Fruit fly (Drosophila melanogaster) whole organism, embryonic: ENCODE measurements around the gene CG10341.

Source experiments
- Awh ChIP-seq: fragments of 200-800 bp; sonication (Bioruptor generic); IDR thresholded peaks from 2 replicates; pipeline ENCODE4, ENCODE4 v1.3.6; 2022; ENCODE audit warnings: missing biosample characterization, missing genetic modification characterization
- Blimp-1 ChIP-seq: fragments of 200-800 bp; sonication (Bioruptor generic); optimal IDR thresholded peaks from 3 replicates; lab custom pipeline; 2018; ENCODE audit warnings: missing biosample characterization, missing genetic modification characterization, mild to moderate bottlenecking, moderate library complexity, missing genetic modification reagents
- CG10543 ChIP-seq: fragments of 200-800 bp; sonication (Bioruptor generic); optimal IDR thresholded peaks from 3 replicates; lab custom pipeline; 2017; ENCODE audit warnings: missing biosample characterization, mild to moderate bottlenecking, missing genetic modification characterization, moderate library complexity
- CG11560 ChIP-seq: fragments of 200-800 bp; sonication (Bioruptor generic); IDR thresholded peaks from 3 replicates; pipeline ENCODE4 v1.3.6; 2022; ENCODE audit warnings: missing biosample characterization, missing genetic modification characterization
- CG11696 ChIP-seq: fragments of 200-800 bp; sonication (Bioruptor generic); IDR thresholded peaks from 2 replicates; pipeline ENCODE4 v1.3.6; 2022; ENCODE audit warnings: missing biosample characterization, missing genetic modification characterization
- CG12391 ChIP-seq: fragments of 200-800 bp; sonication (Bioruptor generic); optimal IDR thresholded peaks from 3 replicates; lab custom pipeline; 2018; ENCODE audit warnings: missing biosample characterization, mild to moderate bottlenecking, missing genetic modification characterization, moderate library complexity
- CG13894 ChIP-seq: fragments of 200-800 bp; sonication (Bioruptor generic); optimal IDR thresholded peaks from 3 replicates; lab custom pipeline; 2018; ENCODE audit warnings: missing biosample characterization, mild to moderate bottlenecking, missing genetic modification characterization, moderate library complexity
- CG14050 ChIP-seq: fragments of 200-800 bp; sonication (Bioruptor generic); IDR thresholded peaks from 3 replicates; pipeline ENCODE4 v1.3.6; 2022; ENCODE audit warnings: missing biosample characterization, missing genetic modification characterization
- CG15011 ChIP-seq: fragments of 200-800 bp; sonication (Bioruptor generic); optimal IDR thresholded peaks from 3 replicates; lab custom pipeline; 2018; ENCODE audit warnings: missing biosample characterization, mild to moderate bottlenecking, missing genetic modification characterization
- CG15479 ChIP-seq: fragments of 200-800 bp; sonication (Bioruptor generic); optimal IDR thresholded peaks from 3 replicates; lab custom pipeline; 2019; ENCODE audit warnings: missing biosample characterization, mild to moderate bottlenecking, missing genetic modification characterization, moderate library complexity
- CG15696 ChIP-seq: fragments of 200-800 bp; sonication (Bioruptor generic); optimal IDR thresholded peaks from 2 replicates; lab custom pipeline; 2019; ENCODE audit warnings: missing biosample characterization, mild to moderate bottlenecking, missing genetic modification characterization, moderate library complexity
- CG1602 ChIP-seq: fragments of 200-800 bp; sonication (Bioruptor generic); optimal IDR thresholded peaks from 3 replicates; lab custom pipeline; 2016; ENCODE audit warnings: missing biosample characterization, missing genetic modification characterization
- CG16863 ChIP-seq: fragments of 200-800 bp; sonication (Bioruptor generic); optimal IDR thresholded peaks from 3 replicates; lab custom pipeline; 2016; ENCODE audit warnings: missing biosample characterization, missing genetic modification characterization
- CG17385 ChIP-seq: fragments of 200-800 bp; sonication (Bioruptor generic); optimal IDR thresholded peaks from 3 replicates; lab custom pipeline; 2018; ENCODE audit warnings: missing biosample characterization, mild to moderate bottlenecking, missing genetic modification characterization
- CG17829 ChIP-seq: fragments of 200-800 bp; optimal IDR thresholded peaks from 2 replicates; lab custom pipeline; 2019; ENCODE audit warnings: missing biosample characterization, mild to moderate bottlenecking, missing genetic modification characterization, moderate library complexity
- CG2889 ChIP-seq: fragments of 200-800 bp; sonication (Bioruptor generic); IDR thresholded peaks from 3 replicates; pipeline ENCODE4 v1.3.6; 2022; ENCODE audit warnings: missing biosample characterization, missing genetic modification characterization
- CG3163 ChIP-seq: fragments of 200-800 bp; sonication (Bioruptor generic); optimal IDR thresholded peaks from 3 replicates; lab custom pipeline; 2016; ENCODE audit warnings: missing biosample characterization, missing genetic modification characterization
- CG3281 ChIP-seq: fragments of 200-800 bp; sonication (Bioruptor generic); optimal IDR thresholded peaks from 3 replicates; lab custom pipeline; 2017; ENCODE audit warnings: missing biosample characterization, mild to moderate bottlenecking, missing genetic modification characterization
- CG3838 ChIP-seq: fragments of 200-800 bp; sonication (Bioruptor generic); optimal IDR thresholded peaks from 3 replicates; lab custom pipeline; 2016; ENCODE audit warnings: missing biosample characterization, missing genetic modification characterization
- CG4730 ChIP-seq: fragments of 200-800 bp; sonication (Bioruptor generic); IDR thresholded peaks from 2 replicates; pipeline ENCODE4 v1.3.6; 2022; ENCODE audit warnings: missing biosample characterization, missing genetic modification characterization
- CG6689 ChIP-seq: fragments of 200-800 bp; sonication (Bioruptor generic); IDR thresholded peaks from 2 replicates; pipeline ENCODE4 v1.3.6; 2022; ENCODE audit warnings: missing biosample characterization, missing genetic modification characterization
- CG6813 ChIP-seq: fragments of 200-800 bp; sonication (Bioruptor generic); optimal IDR thresholded peaks from 2 replicates; lab custom pipeline; 2017; ENCODE audit warnings: missing biosample characterization, missing genetic modification characterization, mild to moderate bottlenecking, moderate library complexity, missing genetic modification reagents
- Dek ChIP-seq: fragments of 200-800 bp; sonication (Bioruptor generic); optimal IDR thresholded peaks from 3 replicates; lab custom pipeline; 2019; ENCODE audit warnings: missing biosample characterization, mild to moderate bottlenecking, missing genetic modification characterization, moderate library complexity
- Gug ChIP-seq: fragments of 200-800 bp; sonication (Bioruptor generic); IDR thresholded peaks from 4 replicates; pipeline ENCODE4 v1.3.6; 2022; ENCODE audit warnings: missing biosample characterization, missing genetic modification characterization
- HLHmδ ChIP-seq: fragments of 200-800 bp; sonication (Bioruptor generic); optimal IDR thresholded peaks from 2 replicates; lab custom pipeline; 2018; ENCODE audit warnings: missing biosample characterization, mild to moderate bottlenecking, missing genetic modification characterization, moderate library complexity
- Hr39 ChIP-seq: fragments of >200 bp; optimal IDR thresholded peaks from 2 replicates; lab custom pipeline; 2017
- Jarid2 ChIP-seq: fragments of 200-800 bp; sonication (Bioruptor generic); optimal IDR thresholded peaks from 3 replicates; lab custom pipeline; 2017; ENCODE audit warnings: mild to moderate bottlenecking, missing biosample characterization, missing genetic modification reagents, missing genetic modification characterization
- MESR4 ChIP-seq: fragments of 200-800 bp; sonication (Bioruptor generic); optimal IDR thresholded peaks from 2 replicates; lab custom pipeline; 2018; ENCODE audit warnings: missing biosample characterization, mild to moderate bottlenecking, missing genetic modification characterization, moderate library complexity
- Mrtf ChIP-seq: fragments of 200-800 bp; sonication (Bioruptor generic); IDR thresholded peaks from 3 replicates; pipeline ENCODE4 v1.3.6; 2022; ENCODE audit warnings: missing biosample characterization, missing genetic modification characterization
- NFAT ChIP-seq: fragments of 200-800 bp; sonication (Bioruptor generic); IDR thresholded peaks from 2 replicates; pipeline ENCODE4 v1.3.6; 2022; ENCODE audit warnings: missing biosample characterization, missing genetic modification characterization
- NfI ChIP-seq: fragments of 200-800 bp; sonication (Bioruptor generic); optimal IDR thresholded peaks from 3 replicates; lab custom pipeline; 2018; ENCODE audit warnings: missing biosample characterization, mild to moderate bottlenecking, missing genetic modification characterization, moderate library complexity
- amos ChIP-seq: fragments of 200-800 bp; sonication (Bioruptor generic); IDR thresholded peaks from 2 replicates; pipeline ENCODE4 v1.3.6; 2022; ENCODE audit warnings: missing biosample characterization, missing genetic modification characterization; ENCODE audit not compliant: partially characterized antibody
- ato ChIP-seq: fragments of 200-800 bp; sonication (Bioruptor generic); IDR thresholded peaks from 2 replicates; pipeline ENCODE4 v1.3.6; 2022; ENCODE audit warnings: missing biosample characterization, missing genetic modification characterization; ENCODE audit not compliant: partially characterized antibody
- az2 ChIP-seq: fragments of 200-800 bp; sonication (Bioruptor generic); optimal IDR thresholded peaks from 3 replicates; lab custom pipeline; 2016; ENCODE audit warnings: missing biosample characterization, missing genetic modification characterization
- cato ChIP-seq: fragments of 200-800 bp; sonication (Bioruptor generic); optimal IDR thresholded peaks from 2 replicates; lab custom pipeline; 2016; ENCODE audit warnings: missing biosample characterization, missing genetic modification characterization, borderline replicate concordance
- caup ChIP-seq: fragments of 200-800 bp; sonication (Bioruptor generic); optimal IDR thresholded peaks from 3 replicates; lab custom pipeline; 2017; ENCODE audit warnings: missing biosample characterization, mild to moderate bottlenecking, missing genetic modification characterization, moderate library complexity; ENCODE audit not compliant: severe bottlenecking
- ci ChIP-seq: fragments of 200-800 bp; sonication (Bioruptor generic); IDR thresholded peaks from 3 replicates; pipeline ENCODE4 v1.3.6; 2022; ENCODE audit warnings: missing biosample characterization, missing genetic modification characterization
- crol ChIP-seq: fragments of 200-800 bp; sonication (Bioruptor generic); IDR thresholded peaks from 2 replicates; pipeline ENCODE4 v1.3.6; 2022; ENCODE audit warnings: missing biosample characterization, missing genetic modification characterization
- ems ChIP-seq: fragments of 200-800 bp; sonication (Bioruptor generic); optimal IDR thresholded peaks from 3 replicates; lab custom pipeline; 2016; ENCODE audit warnings: missing biosample characterization, missing genetic modification characterization
- ewg ChIP-seq: fragments of 200-800 bp; sonication (Bioruptor generic); optimal IDR thresholded peaks from 3 replicates; lab custom pipeline; 2017; ENCODE audit warnings: mild to moderate bottlenecking, missing biosample characterization, missing genetic modification reagents, missing genetic modification characterization
- gfzf ChIP-seq: fragments of 200-800 bp; sonication (Bioruptor generic); optimal IDR thresholded peaks from 2 replicates; lab custom pipeline; 2016; ENCODE audit warnings: missing biosample characterization, mild to moderate bottlenecking, missing genetic modification characterization, moderate library complexity
- ind ChIP-seq: fragments of 200-800 bp; sonication (Bioruptor generic); optimal IDR thresholded peaks from 3 replicates; lab custom pipeline; 2016; ENCODE audit warnings: missing biosample characterization, missing genetic modification characterization
- jing ChIP-seq: fragments of 200-800 bp; sonication (Bioruptor generic); optimal IDR thresholded peaks from 2 replicates; lab custom pipeline; 2018; ENCODE audit warnings: missing biosample characterization, mild to moderate bottlenecking, missing genetic modification characterization
- mld ChIP-seq: fragments of 200-800 bp; sonication (Bioruptor generic); IDR thresholded peaks from 3 replicates; pipeline ENCODE4 v1.3.6; 2022; ENCODE audit warnings: missing biosample characterization, missing genetic modification characterization; ENCODE audit not compliant: partially characterized antibody
- nau ChIP-seq: fragments of 200-800 bp; sonication (Bioruptor generic); optimal IDR thresholded peaks from 3 replicates; lab custom pipeline; 2017; ENCODE audit warnings: missing biosample characterization, mild to moderate bottlenecking, missing genetic modification characterization, missing genetic modification reagents
- peb ChIP-seq: fragments of 200-800 bp; sonication (Bioruptor generic); IDR thresholded peaks from 2 replicates; pipeline ENCODE4 v1.3.6; 2022; ENCODE audit warnings: missing biosample characterization, missing genetic modification characterization
- sens ChIP-seq: fragments of 200-800 bp; sonication (Bioruptor generic); peaks from one replicate; lab custom pipeline; 2016; ENCODE audit warnings: missing biosample characterization, missing genetic modification characterization
- stc ChIP-seq: fragments of 200-800 bp; sonication (Bioruptor generic); IDR thresholded peaks from 2 replicates; pipeline ENCODE4 v1.3.6; 2022; ENCODE audit warnings: missing biosample characterization, missing genetic modification characterization
- tin ChIP-seq: fragments of 200-800 bp; sonication (Bioruptor generic); optimal IDR thresholded peaks from 3 replicates; lab custom pipeline; 2016; ENCODE audit warnings: missing biosample characterization, missing genetic modification characterization
- toy ChIP-seq: fragments of 200-800 bp; sonication (Bioruptor generic); IDR thresholded peaks from 2 replicates; pipeline ENCODE4 v1.3.6; 2022; ENCODE audit warnings: missing biosample characterization, missing genetic modification characterization

CG10341 gene

dm6 chr2L:18732760-18733530, 34.4 kb downstream of the CG10341 start (continued):
- TF ChIP-seq gfzf (GFP tag; lab: Kevin White, UChicago) (no peak), ci (GFP tag; lab: Robert Waterston, UW) (0 out of 3 replicates have a peak, but pooled peaks have one; percentile 46), CG15696 (tag; lab: Kevin White, UChicago) (no peak), CG17829 (tag; lab: Kevin White, UChicago) (no peak), CG15479 (GFP tag; lab: Kevin White, UChicago) (no peak), ato (0 out of 2 replicates have a peak, but pooled peaks have one; percentile 26), cato (GFP tag; lab: Kevin White, UChicago) (no peak), HLHmδ (GFP tag; lab: Kevin White, UChicago) (peak; percentile 37), Mrtf (GFP tag; lab: Robert Waterston, UW) (no peak), jing (GFP tag; lab: Kevin White, UChicago) (peak; percentile 58), CG10543 (GFP tag; lab: Kevin White, UChicago) (peak; percentile 48), sens (peak; percentile 77), NFAT (no peak), CG11696 (no peak), ewg (no peak), Jarid2 (GFP tag; lab: Kevin White, UChicago) (peak; percentile 92), ems (GFP tag; lab: Kevin White, UChicago) (no peak), toy (GFP tag; lab: Robert Waterston, UW) (no peak), CG3163 (GFP tag; lab: Kevin White, UChicago) (no peak), CG12391 (tag; lab: Kevin White, UChicago) (no peak), ind (no peak), CG6813 (GFP tag; lab: Kevin White, UChicago) (no peak), Gug (GFP tag; lab: Robert Waterston, UW) (no peak), Blimp-1 (peak; percentile 34), tin (no peak), caup (no peak), nau (GFP tag; lab: Kevin White, UChicago) (no peak), CG16863 (GFP tag; lab: Kevin White, UChicago) (no peak), CG2889 (GFP tag; lab: Robert Waterston, UW) (no peak), CG13894 (no peak), crol (GFP tag; lab: Robert Waterston, UW) (no peak; the same call in 1 of the 2 replicates), az2 (GFP tag; lab: Kevin White, UChicago) (no peak), mld (GFP tag; lab: Robert Waterston, UW) (no peak), CG3281 (GFP tag; lab: Kevin White, UChicago) (no peak), NfI (GFP tag; lab: Kevin White, UChicago) (no peak), CG6689 (GFP tag; lab: Robert Waterston, UW) (no peak), CG14050 (GFP tag; lab: Robert Waterston, UW) (no peak), amos (no peak), peb (GFP tag; lab: Robert Waterston, UW) (no peak), Awh (GFP tag; lab: Robert Waterston, UW) (no peak), CG3838 (GFP tag; lab: Kevin White, UChicago) (no peak), CG15011 (GFP tag; lab: Kevin White, UChicago) (no peak), CG11560 (tag; lab: Robert Waterston, UW) (no peak), CG17385 (GFP tag; lab: Kevin White, UChicago) (no peak), CG1602 (GFP tag; lab: Kevin White, UChicago) (no peak), MESR4 (GFP tag; lab: Kevin White, UChicago) (no peak), Hr39 (lab: Kevin White, UChicago) (no peak), CG4730 (no peak), Dek (tag; lab: Kevin White, UChicago) (no peak), stc (no peak)
